Worm (Caenorhabditis elegans) whole organism, L4/young adult: ENCODE results near the gene srx-117.

Experiments used
- W03F9.2 ChIP-seq: fragments of 150-350 bp; optimal IDR thresholded peaks from 2 replicates; lab custom pipeline; 2014; ENCODE audit warnings: missing biosample characterization, missing genetic modification characterization
- dao-5 ChIP-seq: sonication (generic microtip); optimal IDR thresholded peaks from 2 replicates; lab custom pipeline; 2016; ENCODE audit warnings: missing genotype, missing genetic modification characterization, moderate library complexity, missing compliant biosample characterization

DNA sequence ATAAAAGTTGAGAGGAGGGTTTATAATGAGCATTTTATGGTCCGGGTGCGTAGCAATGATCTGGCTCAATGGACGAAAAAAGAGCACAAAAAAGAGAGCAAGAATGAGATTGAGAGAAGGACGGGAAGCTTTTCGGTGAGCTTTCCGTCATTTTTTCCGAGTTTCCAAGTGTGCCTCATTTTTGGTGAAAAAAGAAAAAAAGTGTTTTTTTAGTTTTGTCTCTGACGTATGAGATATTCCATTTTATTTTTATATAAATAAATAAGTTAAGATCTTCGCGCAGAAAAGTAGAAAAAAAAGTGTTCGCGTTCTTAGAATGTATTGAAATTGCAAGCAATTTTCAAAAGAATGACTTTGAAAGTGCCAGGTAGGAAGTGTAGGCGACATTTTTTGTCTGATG, 24.2 kb upstream of the srx-117 start, which contains the start of gene memb-2:
- TF ChIP-seq dao-5 (tag; lab: Kevin White, UChicago) (no peak), W03F9.2 (no peak)
